Fruit fly (Drosophila melanogaster): Measurements from ENCODE around the gene CG15386.

- TF ChIP-seq psq (optimal IDR thresholded peaks at IDR 0.05) (no peak), ttk (optimal IDR thresholded peaks at IDR 0.05) (no peak), Myc (optimal IDR thresholded peaks at IDR 0.05) (no peak), h (optimal IDR thresholded peaks at IDR 0.05) (no peak), Sin3A (optimal IDR thresholded peaks at IDR 0.05) (no peak)
These were observed 38.3 kb downstream of the CG15386 start for dm6 chr2L:2178810-2179143.
